Fruit fly (Drosophila melanogaster) whole organism, embryonic: ENCODE data around the gene MYPT-75D.
A peak's percentile ranks its signal among the peaks of the same experiment; 100 is the strongest.

ENCODE experiments used
- Antp ChIP-seq: fragments of 200-800 bp; sonication (Bioruptor generic); optimal IDR thresholded peaks from 3 replicates; lab custom pipeline; 2016; ENCODE audit warnings: missing biosample characterization, missing genetic modification characterization
- Bgb ChIP-seq: fragments of 200-800 bp; sonication (Bioruptor generic); IDR thresholded peaks from 2 replicates; pipeline ENCODE4 v1.3.6; 2022; ENCODE audit warnings: missing biosample characterization, missing genetic modification characterization; ENCODE audit not compliant: partially characterized antibody
- C15 ChIP-seq: fragments of 200-800 bp; sonication (Bioruptor generic); IDR thresholded peaks from 3 replicates; pipeline ENCODE4 v1.3.6; 2022; ENCODE audit warnings: missing biosample characterization, missing genetic modification characterization
- CG10321 ChIP-seq: fragments of 200-800 bp; sonication (Bioruptor generic); IDR thresholded peaks from 2 replicates; pipeline ENCODE4 v1.3.6; 2022; ENCODE audit warnings: missing biosample characterization, missing genetic modification characterization
- CG12071 ChIP-seq: fragments of 200-800 bp; sonication (Bioruptor generic); optimal IDR thresholded peaks from 3 replicates; lab custom pipeline; 2018; ENCODE audit warnings: missing biosample characterization, mild to moderate bottlenecking, missing genetic modification characterization
- CG12744 ChIP-seq: fragments of 200-800 bp; sonication (Bioruptor generic); optimal IDR thresholded peaks from 2 replicates; lab custom pipeline; 2016; ENCODE audit warnings: missing biosample characterization, missing genetic modification characterization
- CG13287 ChIP-seq: fragments of 200-800 bp; sonication (Bioruptor generic); IDR thresholded peaks from 2 replicates; pipeline ENCODE4 v1.3.6; 2022; ENCODE audit warnings: missing biosample characterization, missing genetic modification characterization; ENCODE audit not compliant: partially characterized antibody
- CG14050 ChIP-seq: fragments of 200-800 bp; sonication (Bioruptor generic); IDR thresholded peaks from 3 replicates; pipeline ENCODE4 v1.3.6; 2022; ENCODE audit warnings: missing biosample characterization, missing genetic modification characterization
- CG14710 ChIP-seq: fragments of 200-800 bp; sonication (Bioruptor generic); optimal IDR thresholded peaks from 3 replicates; lab custom pipeline; 2019; ENCODE audit warnings: missing biosample characterization, mild to moderate bottlenecking, missing genetic modification characterization, moderate library complexity
- CG15011 ChIP-seq: fragments of 200-800 bp; sonication (Bioruptor generic); optimal IDR thresholded peaks from 3 replicates; lab custom pipeline; 2018; ENCODE audit warnings: missing biosample characterization, mild to moderate bottlenecking, missing genetic modification characterization
- CG1529 ChIP-seq: fragments of 200-800 bp; sonication (Bioruptor generic); optimal IDR thresholded peaks from 3 replicates; lab custom pipeline; 2018; ENCODE audit warnings: missing biosample characterization, missing genetic modification characterization
- CG15696 ChIP-seq: fragments of 200-800 bp; sonication (Bioruptor generic); optimal IDR thresholded peaks from 2 replicates; lab custom pipeline; 2019; ENCODE audit warnings: missing biosample characterization, mild to moderate bottlenecking, missing genetic modification characterization, moderate library complexity
- CG17328 ChIP-seq: fragments of 200-800 bp; sonication (Bioruptor generic); IDR thresholded peaks from 2 replicates; pipeline ENCODE4 v1.3.6; 2022; ENCODE audit warnings: missing biosample characterization, missing genetic modification characterization
- CG1792 ChIP-seq: fragments of 200-800 bp; sonication (Bioruptor generic); optimal IDR thresholded peaks from 2 replicates; lab custom pipeline; 2016; ENCODE audit warnings: missing biosample characterization, missing genetic modification characterization
- CG18476 ChIP-seq: fragments of 200-800 bp; sonication (Bioruptor generic); optimal IDR thresholded peaks from 2 replicates; lab custom pipeline; 2016; ENCODE audit warnings: missing biosample characterization, mild to moderate bottlenecking, missing genetic modification characterization
- CG2199 ChIP-seq: fragments of 200-800 bp; sonication (Bioruptor generic); IDR thresholded peaks from 3 replicates; pipeline ENCODE4 v1.3.6; 2022; ENCODE audit warnings: missing biosample characterization, missing genetic modification characterization
- CG2712 ChIP-seq: fragments of 200-800 bp; optimal IDR thresholded peaks from 3 replicates; lab custom pipeline; 2019; ENCODE audit warnings: missing biosample characterization, mild to moderate bottlenecking, missing genetic modification characterization, moderate library complexity
- CG2875 ChIP-seq: fragments of 200-800 bp; sonication (Bioruptor generic); optimal IDR thresholded peaks from 2 replicates; lab custom pipeline; 2017; ENCODE audit warnings: missing biosample characterization, mild to moderate bottlenecking, missing genetic modification characterization, missing genetic modification reagents
- CG2889 ChIP-seq: fragments of 200-800 bp; sonication (Bioruptor generic); IDR thresholded peaks from 3 replicates; pipeline ENCODE4 v1.3.6; 2022; ENCODE audit warnings: missing biosample characterization, missing genetic modification characterization
- CG34376 ChIP-seq: fragments of 200-800 bp; sonication (Bioruptor generic); optimal IDR thresholded peaks from 2 replicates; lab custom pipeline; 2018; ENCODE audit warnings: missing biosample characterization, mild to moderate bottlenecking, missing genetic modification characterization
- CG4360 ChIP-seq: fragments of 200-800 bp; sonication (Bioruptor generic); IDR thresholded peaks from 2 replicates; pipeline ENCODE4 v1.3.6; 2022; ENCODE audit warnings: missing biosample characterization, missing genetic modification characterization
- CG4730 ChIP-seq: fragments of 200-800 bp; sonication (Bioruptor generic); IDR thresholded peaks from 2 replicates; pipeline ENCODE4 v1.3.6; 2022; ENCODE audit warnings: missing biosample characterization, missing genetic modification characterization
- CG7556 ChIP-seq: fragments of 200-800 bp; sonication (Bioruptor generic); optimal IDR thresholded peaks from 2 replicates; lab custom pipeline; 2017; ENCODE audit warnings: missing biosample characterization, mild to moderate bottlenecking, missing genetic modification characterization
- CG8089 ChIP-seq: fragments of 200-800 bp; sonication (Bioruptor generic); optimal IDR thresholded peaks from 3 replicates; lab custom pipeline; 2016; ENCODE audit warnings: missing biosample characterization, missing genetic modification characterization
- CG9932 ChIP-seq: fragments of 200-800 bp; sonication (Bioruptor generic); IDR thresholded peaks from 2 replicates; pipeline ENCODE4 v1.3.6; 2022; ENCODE audit warnings: missing biosample characterization, missing genetic modification characterization
- Chrac-16 ChIP-seq: fragments of 200-800 bp; sonication (Bioruptor generic); optimal IDR thresholded peaks from 3 replicates; lab custom pipeline; 2016; ENCODE audit warnings: missing biosample characterization, missing genetic modification characterization
- CrebB ChIP-seq: fragments of 200-800 bp; sonication (Bioruptor generic); optimal IDR thresholded peaks from 3 replicates; lab custom pipeline; 2018; ENCODE audit warnings: missing biosample characterization, mild to moderate bottlenecking, missing genetic modification characterization
- Hr3 ChIP-seq: fragments of 200-800 bp; sonication (Bioruptor generic); optimal IDR thresholded peaks from 3 replicates; lab custom pipeline; 2016; ENCODE audit warnings: missing biosample characterization, missing genetic modification characterization
- NC2α ChIP-seq: fragments of 200-800 bp; sonication (Bioruptor generic); optimal IDR thresholded peaks from 2 replicates; lab custom pipeline; 2016; ENCODE audit warnings: missing biosample characterization, missing genetic modification characterization
- Ravus ChIP-seq: fragments of 200-800 bp; sonication (Bioruptor generic); IDR thresholded peaks from 2 replicates; pipeline ENCODE4 v1.3.6; 2022; ENCODE audit warnings: missing biosample characterization, missing genetic modification characterization
- Ssrp ChIP-seq: fragments of 200-800 bp; sonication (Bioruptor generic); optimal IDR thresholded peaks from 2 replicates; lab custom pipeline; 2018; ENCODE audit warnings: missing biosample characterization, mild to moderate bottlenecking, missing genetic modification characterization, moderate library complexity
- aop ChIP-seq: fragments of 200-800 bp; sonication (Bioruptor generic); IDR thresholded peaks from 2 replicates; pipeline ENCODE4 v1.3.6; 2022; ENCODE audit warnings: missing biosample characterization, missing genetic modification characterization
- ara ChIP-seq: fragments of 200-800 bp; sonication (Bioruptor generic); IDR thresholded peaks from 2 replicates; pipeline ENCODE4 v1.3.6; 2022; ENCODE audit warnings: missing biosample characterization, missing genetic modification characterization
- chm ChIP-seq: fragments of 200-800 bp; sonication (Bioruptor generic); IDR thresholded peaks from 2 replicates; pipeline ENCODE4 v1.3.6; 2022; ENCODE audit warnings: missing biosample characterization, missing genetic modification characterization
- corto ChIP-seq: fragments of 200-800 bp; sonication (Bioruptor generic); optimal IDR thresholded peaks from 2 replicates; lab custom pipeline; 2016; ENCODE audit warnings: missing biosample characterization, mild to moderate bottlenecking, missing genetic modification characterization, moderate library complexity
- crc ChIP-seq: fragments of 200-800 bp; sonication (Bioruptor generic); optimal IDR thresholded peaks from 2 replicates; lab custom pipeline; 2016; ENCODE audit warnings: missing biosample characterization, missing genetic modification characterization
- dm ChIP-seq: fragments of 200-800 bp; sonication (Bioruptor generic); optimal IDR thresholded peaks from 3 replicates; lab custom pipeline; 2016; ENCODE audit warnings: missing biosample characterization, missing genetic modification characterization
- eyg ChIP-seq: fragments of 200-800 bp; sonication (Bioruptor generic); optimal IDR thresholded peaks from 3 replicates; lab custom pipeline; 2016; ENCODE audit warnings: missing biosample characterization, missing genetic modification characterization
- gt ChIP-seq: fragments of 200-800 bp; sonication (Bioruptor generic); IDR thresholded peaks from 2 replicates; pipeline ENCODE4 v1.3.6; 2022; ENCODE audit warnings: missing biosample characterization, missing genetic modification characterization
- h ChIP-seq: fragments of >200 bp; optimal IDR thresholded peaks from 2 replicates; lab custom pipeline; 2017
- knrl ChIP-seq: fragments of 200-800 bp; sonication (Bioruptor generic); IDR thresholded peaks from 3 replicates; pipeline ENCODE4 v1.3.6; 2022; ENCODE audit warnings: missing biosample characterization, missing genetic modification characterization; ENCODE audit not compliant: partially characterized antibody
- lbe ChIP-seq: fragments of 200-800 bp; sonication (Bioruptor generic); optimal IDR thresholded peaks from 2 replicates; lab custom pipeline; 2016; ENCODE audit warnings: missing biosample characterization, mild to moderate bottlenecking, missing genetic modification characterization
- otp ChIP-seq: fragments of 200-800 bp; sonication (Bioruptor generic); IDR thresholded peaks from 3 replicates; pipeline ENCODE4, ENCODE4 v1.3.6; 2022; ENCODE audit warnings: missing biosample characterization, missing genetic modification characterization
- pho ChIP-seq: fragments of 200-800 bp; sonication (Bioruptor generic); optimal IDR thresholded peaks from 2 replicates; lab custom pipeline; 2016; ENCODE audit warnings: missing biosample characterization, missing genetic modification characterization
- pita ChIP-seq: fragments of 200-800 bp; sonication (Bioruptor generic); optimal IDR thresholded peaks from 2 replicates; lab custom pipeline; 2017; ENCODE audit warnings: missing biosample characterization, mild to moderate bottlenecking, missing genetic modification characterization
- ranshi ChIP-seq: fragments of 200-800 bp; sonication (Bioruptor generic); IDR thresholded peaks from 2 replicates; pipeline ENCODE4 v1.3.6; 2022; ENCODE audit warnings: missing biosample characterization, missing genetic modification characterization
- repo ChIP-seq: fragments of 200-800 bp; sonication (Bioruptor generic); optimal IDR thresholded peaks from 2 replicates; lab custom pipeline; 2016; ENCODE audit warnings: missing biosample characterization, missing genetic modification characterization
- ro ChIP-seq: fragments of 200-800 bp; sonication (Bioruptor generic); IDR thresholded peaks from 2 replicates; pipeline ENCODE4 v1.3.6; 2022; ENCODE audit warnings: missing biosample characterization, missing genetic modification characterization
- seq ChIP-seq: fragments of 200-800 bp; sonication (Bioruptor generic); IDR thresholded peaks from 2 replicates; pipeline ENCODE4 v1.3.6; 2022; ENCODE audit warnings: missing biosample characterization, missing genetic modification characterization
- sisA ChIP-seq: fragments of 200-800 bp; sonication (Bioruptor generic); IDR thresholded peaks from 2 replicates; pipeline ENCODE4 v1.3.6; 2022; ENCODE audit warnings: missing biosample characterization, missing genetic modification characterization
- vnd ChIP-seq: fragments of 200-800 bp; sonication (Bioruptor generic); IDR thresholded peaks from 3 replicates; pipeline ENCODE4 v1.3.6; 2022; ENCODE audit warnings: missing biosample characterization, missing genetic modification characterization; ENCODE audit not compliant: partially characterized antibody
- zen ChIP-seq: fragments of 200-800 bp; sonication (Bioruptor generic); optimal IDR thresholded peaks from 3 replicates; lab custom pipeline; 2018; ENCODE audit warnings: missing biosample characterization, mild to moderate bottlenecking, missing genetic modification characterization, moderate library complexity

The MYPT-75D gene

dm6 chr3L:18617893-18618577 is 7.7 kb upstream of the MYPT-75D start, which contains the start of the genes CG13380 and CG4174 (continued):
- TF ChIP-seq ro (no peak), Chrac-16 (GFP tag; lab: Kevin White, UChicago) (no peak), CG17328 (GFP tag; lab: Robert Waterston, UW) (no peak), corto (no peak), CG7556 (GFP tag; lab: Kevin White, UChicago) (no peak), CG12071 (GFP tag; lab: Kevin White, UChicago) (no peak), CG2199 (peak; percentile 97), CG4730 (GFP tag; lab: Robert Waterston, UW) (no peak), otp (no peak), CG14710 (tag; lab: Kevin White, UChicago) (no peak), CG14050 (GFP tag; lab: Robert Waterston, UW) (no peak), CG18476 (GFP tag; lab: Kevin White, UChicago) (no peak), Hr3 (no peak), CrebB (no peak), seq (GFP tag; lab: Robert Waterston, UW) (0 out of 2 replicates have a peak, but pooled peaks have one; percentile 32), ranshi (GFP tag; lab: Robert Waterston, UW) (no peak), Ssrp (tag; lab: Kevin White, UChicago) (no peak), CG8089 (GFP tag; lab: Kevin White, UChicago) (no peak), ara (GFP tag; lab: Robert Waterston, UW) (no peak), gt (GFP tag; lab: Robert Waterston, UW) (no peak), CG1529 (GFP tag; lab: Kevin White, UChicago) (no peak), eyg (no peak), NC2α (GFP tag; lab: Kevin White, UChicago) (no peak), aop (GFP tag; lab: Robert Waterston, UW) (peak; percentile 46; the same call in 1 of the 2 replicates), CG2875 (GFP tag; lab: Kevin White, UChicago) (no peak), CG2889 (no peak), CG10321 (peak; percentile 97), chm (GFP tag; lab: Robert Waterston, UW) (peak; percentile 73), CG13287 (GFP tag; lab: Robert Waterston, UW) (peak; percentile 69), lbe (GFP tag; lab: Kevin White, UChicago) (no peak), Ravus (no peak), Bgb (GFP tag; lab: Robert Waterston, UW) (peak; percentile 90), Antp (GFP tag; lab: Kevin White, UChicago) (no peak), vnd (GFP tag; lab: Robert Waterston, UW) (peak; percentile 79), sisA (no peak), CG4360 (GFP tag; lab: Robert Waterston, UW) (peak; percentile 27; the same call in 1 of the 2 replicates), CG12744 (GFP tag; lab: Kevin White, UChicago) (peak; percentile 12), CG9932 (GFP tag; lab: Robert Waterston, UW) (no peak), h (no peak), dm (no peak), CG15011 (GFP tag; lab: Kevin White, UChicago) (no peak), CG2712 (no peak), zen (peak; percentile 90), repo (GFP tag; lab: Kevin White, UChicago) (no peak), crc (GFP tag; lab: Kevin White, UChicago) (no peak), C15 (GFP tag; lab: Robert Waterston, UW) (no peak), pho (GFP tag; lab: Kevin White, UChicago) (no peak), CG1792 (GFP tag; lab: Kevin White, UChicago) (no peak), knrl (GFP tag; lab: Robert Waterston, UW) (peak; percentile 73), pita (peak; percentile 84), CG34376 (GFP tag; lab: Kevin White, UChicago) (no peak), CG15696 (tag; lab: Kevin White, UChicago) (no peak)
